Worm (Caenorhabditis elegans): ENCODE results near the gene T05C12.8.

Gene T05C12.8

DNA sequence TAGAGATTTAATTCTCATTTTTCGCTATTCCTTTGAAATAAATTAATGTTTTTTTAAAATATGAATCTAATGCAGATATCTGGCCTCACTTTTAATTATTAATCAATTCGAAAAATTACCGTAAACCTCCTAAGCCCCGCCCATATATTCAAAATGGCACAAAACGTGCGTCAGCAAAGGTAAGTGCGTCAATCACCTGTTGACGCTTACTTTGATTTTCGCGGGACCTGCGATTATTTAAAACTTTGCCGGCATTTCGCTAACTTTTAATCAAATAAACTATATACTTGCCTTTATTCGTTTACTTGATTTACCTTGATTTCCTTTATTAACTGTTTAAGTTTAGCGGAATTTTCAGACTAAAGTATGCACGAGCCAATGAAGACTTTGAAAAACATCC, 32.4 kb downstream of the T05C12.8 start, which contains the start of gene pch-2:
Gene pch-2, plus strand, starts transcription at position 359 of the 400 bp plus-strand sequence.
- TF ChIP-seq nhr-237 (tag; optimal IDR thresholded peaks at IDR 0.05) = no peak
- no peak for TF ChIP-seq F13H6.1 (tag; optimal IDR thresholded peaks at IDR 0.05)
- TF ChIP-seq nhr-129 (tag; optimal IDR thresholded peaks at IDR 0.05) = peak; percentile 44
- TF ChIP-seq snpc-4 (tag; optimal IDR thresholded peaks at IDR 0.05) = no peak
- TF ChIP-seq egl-27 (tag; optimal IDR thresholded peaks at IDR 0.05) = no peak
- no peak for TF ChIP-seq ZK546.5 (tag; optimal IDR thresholded peaks at IDR 0.05)
- no peak for TF ChIP-seq lin-13 (GFP tag; optimal IDR thresholded peaks at IDR 0.05)
- TF ChIP-seq nhr-11 (tag; optimal IDR thresholded peaks at IDR 0.05) = no peak
- no peak for TF ChIP-seq mbf-1 (tag; optimal IDR thresholded peaks at IDR 0.05)
- peak; percentile 53 for TF ChIP-seq sma-9 (GFP tag; optimal IDR thresholded peaks at IDR 0.05)
- no peak for TF ChIP-seq sma-9 (tag; optimal IDR thresholded peaks at IDR 0.05)
- peak; percentile 8 for TF ChIP-seq lin-11 (tag; optimal IDR thresholded peaks at IDR 0.05)
- no peak for TF ChIP-seq nhr-77 (tag; optimal IDR thresholded peaks at IDR 0.05)
- TF ChIP-seq ama-1 (optimal IDR thresholded peaks at IDR 0.05) = no peak
- no peak for TF ChIP-seq nhr-6 (tag; optimal IDR thresholded peaks at IDR 0.05)
- peak; percentile 83 for TF ChIP-seq gmeb-1 (tag; optimal IDR thresholded peaks at IDR 0.05)
- TF ChIP-seq crh-2 (tag; optimal IDR thresholded peaks at IDR 0.05) = peak; percentile 41
- no peak for TF ChIP-seq ceh-82 (tag; optimal IDR thresholded peaks at IDR 0.05)
- TF ChIP-seq R02D3.7 (tag; optimal IDR thresholded peaks at IDR 0.05) = no peak
- TF ChIP-seq nhr-21 (tag; optimal IDR thresholded peaks at IDR 0.05) = peak; percentile 14
- TF ChIP-seq fos-1 (tag; optimal IDR thresholded peaks at IDR 0.05) = peak; percentile 9
- TF ChIP-seq unc-39 (tag; optimal IDR thresholded peaks at IDR 0.05) = no peak
- TF ChIP-seq Y55F3AM.14 (GFP tag; optimal IDR thresholded peaks at IDR 0.05) = no peak
- no peak for TF ChIP-seq sma-3 (GFP tag; optimal IDR thresholded peaks at IDR 0.05)
- peak; percentile 47 for TF ChIP-seq C34F6.9 (tag; optimal IDR thresholded peaks at IDR 0.05)
- TF ChIP-seq zag-1 (tag; optimal IDR thresholded peaks at IDR 0.05) = no peak
- TF ChIP-seq elt-1 (tag; optimal IDR thresholded peaks at IDR 0.05) = no peak
- TF ChIP-seq peb-1 (tag; optimal IDR thresholded peaks at IDR 0.05) = no peak
- TF ChIP-seq ztf-4 (tag; optimal IDR thresholded peaks at IDR 0.05) = no peak
- TF ChIP-seq lsy-2 (tag; optimal IDR thresholded peaks at IDR 0.05) = peak; percentile 19 to 90
- TF ChIP-seq lin-39 (tag; optimal IDR thresholded peaks at IDR 0.05) = no peak
- TF ChIP-seq nhr-12 (tag; optimal IDR thresholded peaks at IDR 0.05) = no peak

DNA sequence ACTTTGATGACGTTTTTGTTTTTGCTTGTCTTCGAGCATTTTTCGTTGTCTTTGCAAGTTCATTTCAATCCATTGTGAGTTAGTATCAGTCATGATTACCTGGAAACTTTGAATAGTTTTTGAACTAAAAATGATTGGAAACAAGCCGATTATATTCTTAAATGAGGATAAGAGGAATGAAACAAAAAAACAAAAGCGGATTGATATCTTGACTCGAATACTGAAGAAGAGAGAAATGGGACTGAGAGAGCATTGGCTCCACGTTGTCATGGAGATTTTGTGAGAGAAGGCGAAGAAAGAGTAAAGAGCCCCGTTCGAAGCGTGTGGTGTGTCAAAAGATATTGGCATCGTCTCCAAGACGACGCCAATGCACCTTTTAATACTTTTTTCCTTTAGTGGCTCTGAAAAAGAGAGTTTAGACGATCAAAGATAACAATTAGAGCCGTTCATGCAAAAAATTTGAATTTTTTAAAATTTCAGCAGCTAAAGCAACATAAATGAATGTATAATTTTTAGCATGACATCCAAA, 33.4 kb downstream of the T05C12.8 start, which contains the start of the genes tub-1 and tmem-138:
Gene tub-1, minus strand, starts transcription at position 101 of the 529 bp plus-strand sequence.
Gene tmem-138, plus strand, starts transcription at position 479 of the 529 bp plus-strand sequence.
- TF ChIP-seq ama-1 (optimal IDR thresholded peaks at IDR 0.05) (no peak), gmeb-1 (tag; optimal IDR thresholded peaks at IDR 0.05) (no peak), R02D3.7 (tag; optimal IDR thresholded peaks at IDR 0.05) (no peak), C34F6.9 (tag; optimal IDR thresholded peaks at IDR 0.05) (no peak), F13H6.1 (tag; optimal IDR thresholded peaks at IDR 0.05) (no peak), snpc-4 (tag; optimal IDR thresholded peaks at IDR 0.05) (no peak), sem-4 (tag; optimal IDR thresholded peaks at IDR 0.05) (no peak), peb-1 (tag; optimal IDR thresholded peaks at IDR 0.05) (no peak), ZK546.5 (tag; optimal IDR thresholded peaks at IDR 0.05) (no peak), ztf-11 (tag; optimal IDR thresholded peaks at IDR 0.05) (no peak)

DNA sequence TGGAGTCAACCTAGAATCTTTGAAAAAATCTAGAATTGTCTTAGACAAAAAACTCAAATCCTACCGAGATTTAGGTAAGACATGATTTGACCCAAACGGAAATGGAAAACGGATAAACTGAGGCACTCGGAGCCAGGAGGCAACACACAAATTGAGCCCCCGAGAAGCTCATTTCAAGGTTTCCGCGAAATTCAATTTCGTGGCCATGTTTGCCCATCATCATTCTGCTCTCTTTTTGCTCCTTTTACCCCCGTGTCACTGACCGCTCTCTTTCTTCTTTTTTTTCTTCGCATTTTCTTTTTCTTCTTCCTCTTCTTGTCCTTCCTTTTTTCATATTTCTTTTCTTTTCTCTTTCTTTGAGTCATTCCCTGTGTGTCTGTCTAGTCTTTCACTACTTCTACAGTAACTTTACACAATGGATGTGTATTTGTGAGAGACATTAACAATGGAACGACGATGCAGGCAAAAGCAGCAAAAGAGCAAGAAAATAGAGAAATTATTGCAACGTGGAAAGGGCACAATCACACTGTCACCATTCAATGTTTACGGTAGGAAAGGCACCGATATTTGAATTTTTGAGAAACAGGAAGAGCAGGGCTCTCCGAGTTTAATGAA, 37.5 kb downstream of the T05C12.8 start:
- TF ChIP-seq peb-1 (tag; optimal IDR thresholded peaks at IDR 0.05) (no peak), blmp-1 (tag; optimal IDR thresholded peaks at IDR 0.05; ENCODE audit: insufficient read depth) (no peak), nhr-21 (tag; optimal IDR thresholded peaks at IDR 0.05) (no peak), ceh-82 (tag; optimal IDR thresholded peaks at IDR 0.05) (no peak), fos-1 (tag; optimal IDR thresholded peaks at IDR 0.05) (no peak), skn-1 (tag; optimal IDR thresholded peaks at IDR 0.05) (no peak), nhr-10 (tag; optimal IDR thresholded peaks at IDR 0.05) (no peak), crh-2 (tag; optimal IDR thresholded peaks at IDR 0.05) (no peak), ztf-4 (tag; optimal IDR thresholded peaks at IDR 0.05) (no peak), ztf-1 (GFP tag; conservative IDR thresholded peaks at IDR 0.05) (no peak), dmd-4 (tag; optimal IDR thresholded peaks at IDR 0.05) (no peak), F13H6.1 (tag; optimal IDR thresholded peaks at IDR 0.05) (no peak), nhr-12 (tag; optimal IDR thresholded peaks at IDR 0.05) (no peak), sma-3 (GFP tag; optimal IDR thresholded peaks at IDR 0.05) (no peak), ztf-11 (tag; optimal IDR thresholded peaks at IDR 0.05) (no peak)
